Worm (Caenorhabditis elegans): ENCODE data around the gene slc-46A.

DNA sequence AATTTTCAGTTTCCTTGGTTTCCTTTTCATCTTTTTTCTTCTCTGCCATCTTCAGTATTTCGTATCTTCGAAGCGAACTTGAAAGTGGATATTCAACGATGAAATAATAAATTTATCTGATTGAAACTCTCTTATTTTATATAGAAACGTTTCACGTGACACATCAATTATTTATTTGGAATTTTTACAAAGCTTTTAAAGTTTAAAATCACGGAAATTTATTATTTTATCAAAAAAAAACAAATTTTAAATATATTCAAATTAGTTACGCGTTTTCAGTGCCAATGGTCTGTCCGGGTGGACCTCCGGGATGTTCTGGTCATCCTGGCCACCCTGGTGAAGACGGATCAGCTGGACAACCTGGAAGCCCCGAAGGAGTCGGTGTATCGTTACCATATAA lies 16.0 kb upstream of the slc-46A start, which contains the start of gene ZK354.7:
- TF ChIP-seq unc-98 (GFP tag; IDR thresholded peaks at IDR 0.05) = no peak
- no peak for TF ChIP-seq hpl-2 (GFP tag; optimal IDR thresholded peaks at IDR 0.05)
- no peak for TF ChIP-seq ztf-4 (tag; optimal IDR thresholded peaks at IDR 0.05)
- no peak for TF ChIP-seq ztf-11 (tag; optimal IDR thresholded peaks at IDR 0.05)
- TF ChIP-seq zag-1 (tag; optimal IDR thresholded peaks at IDR 0.05) = no peak
- TF ChIP-seq ceh-90 (tag; optimal IDR thresholded peaks at IDR 0.05) = no peak
- no peak for TF ChIP-seq pax-3 (tag; optimal IDR thresholded peaks at IDR 0.05)
- TF ChIP-seq nhr-76 (tag; optimal IDR thresholded peaks at IDR 0.05) = no peak

Data from whole organism, L1 larva.